Fruit fly (Drosophila melanogaster) Kc167 (cell line): ENCODE data around the gene Poxm.

Experiments
- Myc ChIP-seq: fragments of >200 bp; optimal IDR thresholded peaks from 2 replicates; lab custom pipeline; 2017; ENCODE audit warnings: missing external identifiers
- Sin3A ChIP-seq: fragments of >200 bp; optimal IDR thresholded peaks from 2 replicates; lab custom pipeline; 2018; ENCODE audit warnings: missing external identifiers
- h ChIP-seq: fragments of >200 bp; optimal IDR thresholded peaks from 3 replicates; lab custom pipeline; 2018; ENCODE audit warnings: missing external identifiers
- insv ChIP-seq: fragments of >200 bp; optimal IDR thresholded peaks from 3 replicates; lab custom pipeline; 2018; ENCODE audit warnings: missing external identifiers
- psq ChIP-seq: fragments of >200 bp; optimal IDR thresholded peaks from 2 replicates; lab custom pipeline; 2017; ENCODE audit warnings: missing external identifiers
- ttk ChIP-seq: sonication (Bioruptor generic); optimal IDR thresholded peaks from 2 replicates; lab custom pipeline; 2017; ENCODE audit warnings: missing external identifiers

Poxm gene

dm6 chr3R:8327967-8328789, 5.4 kb downstream of the Poxm start:
- TF ChIP-seq Myc (lab: Kevin White, UChicago) = no peak
- TF ChIP-seq h (lab: Kevin White, UChicago) = no peak

dm6 chr3R:8326884-8327283, 6.7 kb downstream of the Poxm start:
- no peak for TF ChIP-seq insv (lab: Kevin White, UChicago)
- TF ChIP-seq Myc (lab: Kevin White, UChicago) = no peak
- TF ChIP-seq psq (lab: Kevin White, UChicago) = no peak
- TF ChIP-seq Sin3A (lab: Kevin White, UChicago) = no peak

dm6 chr3R:8324016-8324415, 9.6 kb downstream of the Poxm start, which contains the start of gene CG7443:
Gene CG7443 (plus strand): TSS chr3R:8324316.
- TF ChIP-seq Myc (lab: Kevin White, UChicago) (no peak), h (lab: Kevin White, UChicago) (no peak), insv (lab: Kevin White, UChicago) (no peak), ttk (lab: Kevin White, UChicago) (no peak), psq (lab: Kevin White, UChicago) (no peak)

dm6 chr3R:8321447-8321846, 12.1 kb downstream of the Poxm start, which contains the start of gene Or85a:
Gene Or85a (plus strand): TSS chr3R:8321747.
- TF ChIP-seq psq (lab: Kevin White, UChicago) (no peak), Myc (lab: Kevin White, UChicago) (no peak), insv (lab: Kevin White, UChicago) (no peak), Sin3A (lab: Kevin White, UChicago) (no peak), ttk (lab: Kevin White, UChicago) (no peak), h (lab: Kevin White, UChicago) (no peak)

- TF ChIP-seq ttk (lab: Kevin White, UChicago) (no peak), psq (lab: Kevin White, UChicago) (no peak), Sin3A (lab: Kevin White, UChicago) (no peak), Myc (lab: Kevin White, UChicago) (no peak), h (lab: Kevin White, UChicago) (no peak), insv (lab: Kevin White, UChicago) (no peak)
Observed at dm6 chr3R:8317709-8318335, 15.8 kb downstream of the Poxm start.

dm6 chr3R:8317215-8317614, 16.4 kb downstream of the Poxm start, which contains the start of gene Ctr1B:
Gene Ctr1B (plus strand): TSS chr3R:8317612.
- no peak for TF ChIP-seq h (lab: Kevin White, UChicago)
- no peak for TF ChIP-seq Sin3A (lab: Kevin White, UChicago)
- TF ChIP-seq psq (lab: Kevin White, UChicago) = no peak
- no peak for TF ChIP-seq insv (lab: Kevin White, UChicago)
- no peak for TF ChIP-seq ttk (lab: Kevin White, UChicago)
- TF ChIP-seq Myc (lab: Kevin White, UChicago) = no peak

dm6 chr3R:8316344-8317105, 17.1 kb downstream of the Poxm start, which contains the start of gene Coq2:
Gene Coq2 (minus strand): TSS chr3R:8316543.
- TF ChIP-seq h (lab: Kevin White, UChicago) (no peak), Sin3A (lab: Kevin White, UChicago) (no peak), ttk (lab: Kevin White, UChicago) (no peak), insv (lab: Kevin White, UChicago) (no peak), Myc (lab: Kevin White, UChicago) (no peak), psq (lab: Kevin White, UChicago) (no peak)

- TF ChIP-seq Sin3A (lab: Kevin White, UChicago) (no peak), h (lab: Kevin White, UChicago) (no peak), psq (lab: Kevin White, UChicago) (no peak), insv (lab: Kevin White, UChicago) (no peak), ttk (lab: Kevin White, UChicago) (no peak), Myc (lab: Kevin White, UChicago) (no peak)
Observed at dm6 chr3R:8313038-8313437, 20.6 kb downstream of the Poxm start, which contains the start of gene CG7483. Gene CG7483 (plus strand): TSS chr3R:8313208.

dm6 chr3R:8312037-8312436, 21.6 kb downstream of the Poxm start, which contains the start of the genes CG11694 and CG11698:
Gene CG11694 (minus strand): TSS chr3R:8312137.
Gene CG11698 (plus strand): TSS chr3R:8312188.
- TF ChIP-seq Sin3A (lab: Kevin White, UChicago) (no peak), psq (lab: Kevin White, UChicago) (no peak), ttk (lab: Kevin White, UChicago) (no peak), insv (lab: Kevin White, UChicago) (no peak), Myc (lab: Kevin White, UChicago) (no peak), h (lab: Kevin White, UChicago) (no peak)

- TF ChIP-seq Myc (lab: Kevin White, UChicago) (no peak), Sin3A (lab: Kevin White, UChicago) (no peak), insv (lab: Kevin White, UChicago) (no peak), ttk (lab: Kevin White, UChicago) (no peak), psq (lab: Kevin White, UChicago) (no peak), h (lab: Kevin White, UChicago) (no peak)
Observed at dm6 chr3R:8310678-8311077, 22.9 kb downstream of the Poxm start, which contains the start of gene CG11693. Gene CG11693 (minus strand): TSS chr3R:8310778.
